Worm (Caenorhabditis elegans) whole organism, midembryonic: ENCODE results near the gene dnj-16.

Experiments
- T22C8.4 ChIP-seq: fragments of 200-800 bp; sonication (Bioruptor generic); IDR thresholded peaks from 2 replicates; pipeline ENCODE4 v1.3.6; 2022; ENCODE audit warnings: missing genetic modification characterization, missing compliant biosample characterization
- klf-2 ChIP-seq: fragments of 200-800 bp; sonication (Bioruptor generic); conservative IDR thresholded peaks from 2 replicates; pipeline ENCODE4 v1.3.6; 2022; ENCODE audit warnings: missing genetic modification reagents, missing genetic modification characterization, missing compliant biosample characterization
- med-1 ChIP-seq: sonication (generic microtip); optimal IDR thresholded peaks from 2 replicates; lab custom pipeline; 2017; ENCODE audit warnings: missing genetic modification characterization, mild to moderate bottlenecking, missing compliant biosample characterization, antibody characterized with exemption, missing genetic modification reagents; ENCODE audit not compliant: insufficient read depth
- ref-1 ChIP-seq: fragments of 200-800 bp; sonication (Bioruptor generic); conservative IDR thresholded peaks from 2 replicates; pipeline ENCODE4 v1.3.6; 2022; ENCODE audit warnings: missing genetic modification reagents, missing genetic modification characterization, missing compliant biosample characterization
- tab-1 ChIP-seq: fragments of 200-800 bp; sonication (Bioruptor generic); IDR thresholded peaks from 2 replicates; pipeline ENCODE4 v1.3.6; 2022; ENCODE audit warnings: missing genetic modification characterization, missing compliant biosample characterization
- ztf-23 ChIP-seq: fragments of 200-800 bp; sonication (Bioruptor generic); IDR thresholded peaks from 2 replicates; pipeline ENCODE4 v1.3.6; 2022; ENCODE audit warnings: missing genetic modification reagents, missing genetic modification characterization, missing compliant biosample characterization

DNA sequence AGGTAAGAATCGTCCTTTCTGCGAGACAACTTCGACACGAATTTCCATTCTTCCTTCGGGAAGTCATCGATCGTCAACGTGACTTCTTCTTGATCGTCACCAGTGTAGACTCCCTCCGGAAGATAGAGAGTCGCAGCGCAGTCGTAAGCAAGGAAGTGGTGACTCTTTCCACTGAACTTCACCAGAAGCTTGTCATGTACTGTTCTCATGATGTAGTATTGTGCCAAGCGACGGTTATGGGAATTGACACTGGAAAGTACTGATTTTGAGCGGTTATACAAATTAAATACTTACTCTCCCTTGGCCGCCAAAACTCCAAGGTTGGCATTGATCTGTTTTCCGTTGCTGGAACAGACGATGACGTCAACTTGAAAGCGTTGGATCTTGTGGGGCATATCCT, 15.5 kb upstream of the dnj-16 start:
- no peak for TF ChIP-seq ref-1 (GFP tag; lab: Robert Waterston, UW)
- no peak for TF ChIP-seq tab-1
- no peak for TF ChIP-seq T22C8.4 (GFP tag; lab: Robert Waterston, UW)
- no peak for TF ChIP-seq med-1 (GFP tag; lab: Kevin White, UChicago)
- TF ChIP-seq klf-2: no peak
- TF ChIP-seq ztf-23: no peak
